Worm (Caenorhabditis elegans) whole organism, L4 larva: ENCODE results near the gene F11D11.6.

Experiments used
- D1046.2 ChIP-seq: fragments of 200-800 bp; sonication (Bioruptor generic); IDR thresholded peaks from 2 replicates; pipeline ENCODE4 v1.3.6; 2022; ENCODE audit warnings: missing genetic modification characterization, missing compliant biosample characterization
- F49E8.2 ChIP-seq: sonication (generic microtip); optimal IDR thresholded peaks from 2 replicates; lab custom pipeline; 2016; ENCODE audit warnings: missing compliant biosample characterization, mild to moderate bottlenecking, missing genetic modification characterization, borderline replicate concordance
- T20F7.1 ChIP-seq: fragments of 200-800 bp; sonication (Bioruptor generic); optimal IDR thresholded peaks from 2 replicates; lab custom pipeline; 2018; ENCODE audit warnings: mild to moderate bottlenecking, missing genetic modification characterization, missing compliant biosample characterization
- T26A8.4 ChIP-seq: fragments of 200-800 bp; sonication (Bioruptor generic); IDR thresholded peaks from 2 replicates; pipeline ENCODE4 v1.3.6; 2022; ENCODE audit warnings: missing genetic modification characterization, missing compliant biosample characterization
- Y48G9A.11 ChIP-seq: fragments of 200-800 bp; sonication (Bioruptor generic); IDR thresholded peaks from 2 replicates; pipeline ENCODE4 v1.3.6; 2022; ENCODE audit warnings: missing genetic modification reagents, missing genetic modification characterization, missing compliant biosample characterization
- Y5F2A.4 ChIP-seq: fragments of 200-800 bp; sonication (Bioruptor generic); optimal IDR thresholded peaks from 2 replicates; lab custom pipeline; 2018; ENCODE audit warnings: mild to moderate bottlenecking, missing genetic modification characterization, missing compliant biosample characterization
- ZK337.2 ChIP-seq: fragments of 200-800 bp; sonication (Bioruptor generic); IDR thresholded peaks from 2 replicates; pipeline ENCODE4 v1.3.6; 2022; ENCODE audit warnings: missing genetic modification reagents, missing genetic modification characterization, missing compliant biosample characterization
- aha-1 ChIP-seq: fragments of 150-350 bp; peaks from one replicate; lab custom pipeline; 2014; ENCODE audit warnings: missing biosample characterization, missing genetic modification characterization
- ama-1 ChIP-seq: fragments of 150-350 bp; optimal IDR thresholded peaks from 2 replicates; lab custom pipeline; 2014; ENCODE audit warnings: inconsistent platforms, mixed read lengths
- ceh-20 ChIP-seq: fragments of 200-800 bp; sonication (Bioruptor generic); IDR thresholded peaks from 2 replicates; pipeline ENCODE4 v1.3.6; 2022; ENCODE audit warnings: missing genetic modification reagents, missing genetic modification characterization, missing compliant biosample characterization
- ceh-44 ChIP-seq: fragments of 200-800 bp; sonication (Bioruptor generic); IDR thresholded peaks from 2 replicates; pipeline ENCODE4 v1.3.6; 2022; ENCODE audit warnings: missing genetic modification reagents, missing genetic modification characterization, missing compliant biosample characterization
- ceh-62 ChIP-seq: sonication (generic microtip); optimal IDR thresholded peaks from 2 replicates; lab custom pipeline; 2017; ENCODE audit warnings: missing biosample characterization, missing genetic modification characterization
- dmd-9 ChIP-seq: fragments of 200-800 bp; sonication (Bioruptor generic); IDR thresholded peaks from 2 replicates; pipeline ENCODE4 v1.3.6; 2022; ENCODE audit warnings: missing genetic modification reagents, missing genetic modification characterization, missing compliant biosample characterization
- duxl-1 ChIP-seq: sonication (generic microtip); optimal IDR thresholded peaks from 2 replicates; lab custom pipeline; 2016; ENCODE audit warnings: mild to moderate bottlenecking, missing genetic modification characterization, moderate library complexity, missing compliant biosample characterization; ENCODE audit not compliant: poor library complexity
- egl-43 ChIP-seq: fragments of 200-800 bp; sonication (Bioruptor generic); IDR thresholded peaks from 2 replicates; pipeline ENCODE4 v1.3.6; 2022; ENCODE audit warnings: missing genetic modification reagents, missing genetic modification characterization, missing compliant biosample characterization
- hif-1 ChIP-seq, 2 experiments: sonication (generic microtip); optimal IDR thresholded peaks; 2 replicates each; lab custom pipeline; 2016 to 2017; ENCODE audit warnings: missing compliant biosample characterization in 2 of 2, missing genetic modification characterization in 2 of 2, missing genetic modification reagents in 2 of 2, missing genotype in 2 of 2, mild to moderate bottlenecking in 1 of 2
- lin-13 ChIP-seq: fragments of 150-350 bp; optimal IDR thresholded peaks from 2 replicates; lab custom pipeline; 2014; ENCODE audit warnings: missing biosample characterization, missing genetic modification reagents, missing genetic modification characterization
- lin-29 ChIP-seq: fragments of 200-800 bp; sonication (Bioruptor generic); IDR thresholded peaks from 2 replicates; pipeline ENCODE4 v1.3.6; 2022; ENCODE audit warnings: missing genetic modification reagents, missing genetic modification characterization, missing compliant biosample characterization
- lin-38 ChIP-seq: fragments of 200-800 bp; sonication (Bioruptor generic); IDR thresholded peaks from 2 replicates; pipeline ENCODE4 v1.3.6; 2022; ENCODE audit warnings: missing genetic modification reagents, missing genetic modification characterization, missing compliant biosample characterization
- lsy-2 ChIP-seq, 2 experiments: fragments of 150-350 bp in 1 of 2; sonication (generic microtip) in 1 of 2; optimal IDR thresholded peaks; 2 replicates each; lab custom pipeline; 2014 to 2017; ENCODE audit warnings: missing biosample characterization in 2 of 2, missing genetic modification characterization in 2 of 2
- mdl-1 ChIP-seq, 2 experiments: fragments of 150-350 bp in 1 of 2; sonication (generic microtip) in 1 of 2; optimal IDR thresholded peaks; 2 replicates each; lab custom pipeline; 2014 to 2017; ENCODE audit warnings: missing biosample characterization in 2 of 2, missing genetic modification characterization in 2 of 2
- nhr-42 ChIP-seq: fragments of 200-800 bp; sonication (Bioruptor generic); IDR thresholded peaks from 2 replicates; pipeline ENCODE4 v1.3.6; 2022; ENCODE audit warnings: missing genetic modification characterization, missing compliant biosample characterization
- pha-4 ChIP-seq, 2 experiments: fragments of 150-350 bp in 1 of 2; fragments of 200-800 bp in 1 of 2; sonication (Bioruptor generic) in 1 of 2; IDR thresholded peaks in 1 of 2; optimal IDR thresholded peaks in 1 of 2; 2 replicates each; pipeline versions ENCODE4 v1.3.6 to Lab custom; 2014 to 2022; ENCODE audit warnings: missing genetic modification characterization in 2 of 2, missing genetic modification reagents in 2 of 2, missing biosample characterization in 1 of 2, missing compliant biosample characterization in 1 of 2
- pqm-1 ChIP-seq: sonication (generic microtip); optimal IDR thresholded peaks from 2 replicates; lab custom pipeline; 2017; ENCODE audit warnings: missing biosample characterization, missing genetic modification characterization
- rbr-2 ChIP-seq: sonication (generic microtip); optimal IDR thresholded peaks from 2 replicates; lab custom pipeline; 2016; ENCODE audit warnings: missing genotype, missing genetic modification characterization, missing compliant biosample characterization
- set-16 ChIP-seq: fragments of 200-800 bp; sonication (Bioruptor generic); IDR thresholded peaks from 2 replicates; pipeline ENCODE4 v1.3.6; 2022; ENCODE audit warnings: missing genetic modification reagents, missing genetic modification characterization, missing compliant biosample characterization
- spr-3 ChIP-seq: fragments of 200-800 bp; sonication (Bioruptor generic); optimal IDR thresholded peaks from 2 replicates; lab custom pipeline; 2018; ENCODE audit warnings: mild to moderate bottlenecking, missing genetic modification characterization, missing compliant biosample characterization
- tra-1 ChIP-seq: fragments of 200-800 bp; sonication (Bioruptor generic); IDR thresholded peaks from 2 replicates; pipeline ENCODE4 v1.3.6; 2022; ENCODE audit warnings: missing genetic modification reagents, missing genetic modification characterization, missing compliant biosample characterization
- unc-62 ChIP-seq, 3 experiments: fragments of 150-350 bp in 1 of 3; sonication (generic microtip); optimal IDR thresholded peaks in 2 of 3; peaks in 1 of 3; 1 replicate in 1 of 3; 2 replicates in 2 of 3; lab custom pipeline; 2014 to 2017; ENCODE audit warnings: missing biosample characterization in 3 of 3, missing genetic modification characterization in 3 of 3, missing genetic modification reagents in 3 of 3, missing genotype in 1 of 3
- zag-1 ChIP-seq: fragments of 150-350 bp; optimal IDR thresholded peaks from 2 replicates; lab custom pipeline; 2014; ENCODE audit warnings: missing biosample characterization, missing genetic modification characterization
- zip-11 ChIP-seq: fragments of 200-800 bp; sonication (Bioruptor generic); IDR thresholded peaks from 2 replicates; pipeline ENCODE4 v1.3.6; 2022; ENCODE audit warnings: missing genetic modification characterization, missing compliant biosample characterization
- ztf-7 ChIP-seq: fragments of 150-350 bp; optimal IDR thresholded peaks from 2 replicates; lab custom pipeline; 2014; ENCODE audit warnings: missing biosample characterization, missing genetic modification characterization

F11D11.6 gene

DNA sequence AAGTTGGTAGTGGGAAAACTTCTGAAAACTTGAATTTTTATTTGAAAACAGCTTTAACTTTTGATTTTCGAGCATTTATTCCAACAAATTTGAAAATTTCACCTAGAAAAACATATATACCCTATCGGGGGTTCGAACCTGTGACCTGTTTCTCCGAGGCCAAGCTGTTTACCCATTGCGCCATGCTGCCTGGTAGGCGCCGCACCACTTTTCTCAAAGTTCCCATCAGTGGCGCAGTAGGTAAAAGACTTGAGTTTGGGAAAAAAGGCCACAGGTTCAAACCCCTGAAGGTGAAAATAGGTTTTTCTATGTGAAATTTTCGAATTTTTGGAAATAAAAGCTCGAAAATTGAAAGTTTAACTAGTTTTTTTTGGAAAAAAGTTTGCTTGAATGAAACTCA lies 27.7 kb upstream of the F11D11.6 start (continued):
- TF ChIP-seq unc-62 (GFP tag; optimal IDR thresholded peaks at IDR 0.05 in 1 of 2; lab: Kevin White, UChicago) (peak in 1 of 2 experiments; percentile 41), unc-62 (tag; optimal IDR thresholded peaks at IDR 0.05; lab: Kevin White, UChicago) (no peak), Y5F2A.4 (GFP tag; lab: Kevin White, UChicago) (no peak), T26A8.4 (no peak), F49E8.2 (tag; lab: Kevin White, UChicago) (no peak), hif-1 (tag; optimal IDR thresholded peaks at IDR 0.05; lab: Kevin White, UChicago) (no peak), egl-43 (GFP tag; lab: Robert Waterston, UW) (0 out of 2 replicates have a peak, but pooled peaks have one; percentile 17), rbr-2 (tag; lab: Kevin White, UChicago) (no peak), ztf-7 (no peak), tra-1 (GFP tag; lab: Robert Waterston, UW) (0 out of 2 replicates have a peak, but pooled peaks have one; percentile 15)

DNA sequence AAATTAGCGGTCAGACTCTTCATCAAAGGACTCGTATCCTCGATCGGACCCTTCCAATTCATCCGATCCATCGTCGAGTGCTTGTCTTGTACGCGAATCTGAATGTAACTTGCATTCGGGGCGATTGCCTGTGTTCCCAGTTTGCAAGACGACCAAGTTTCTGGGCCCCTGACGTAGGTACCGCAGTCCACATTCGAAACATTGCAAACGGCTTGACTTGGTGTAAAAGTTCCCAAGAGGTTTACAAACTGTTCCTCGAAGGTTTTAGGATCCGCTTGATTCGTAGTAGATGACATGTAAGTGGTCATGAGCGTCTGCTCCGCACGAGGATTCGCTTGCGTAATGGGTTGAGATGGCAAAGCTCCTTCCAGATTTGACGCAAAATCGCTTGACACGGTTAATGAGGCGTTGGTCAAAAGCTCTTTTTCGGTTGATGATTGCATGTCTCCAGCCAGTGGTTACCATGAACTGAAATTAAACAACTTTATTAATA lies 23.4 kb upstream of the F11D11.6 start, which contains the start of gene Y17D7B.4:
Y17D7B.4 (minus strand) TSS at position 443 of the 493 bp plus-strand sequence.
- TF ChIP-seq duxl-1 = peak; percentile 57
- TF ChIP-seq lsy-2 (tag; optimal IDR thresholded peaks at IDR 0.05; lab: Kevin White, UChicago) = no peak
- no peak for TF ChIP-seq ZK337.2
- TF ChIP-seq hif-1 (tag; optimal IDR thresholded peaks at IDR 0.05; lab: Kevin White, UChicago) = no peak
- 0 out of 2 replicates have a peak, but pooled peaks have one; percentile 51 for TF ChIP-seq nhr-42 (GFP tag; lab: Robert Waterston, UW)
- TF ChIP-seq unc-62 (GFP tag; optimal IDR thresholded peaks at IDR 0.05 in 1 of 2; lab: Kevin White, UChicago) = peak in 1 of 2 experiments; percentile 66
- no peak for TF ChIP-seq unc-62 (tag; optimal IDR thresholded peaks at IDR 0.05; lab: Kevin White, UChicago)
- 0 out of 2 replicates have a peak, but pooled peaks have one; percentile 9 for TF ChIP-seq Y48G9A.11 (GFP tag; lab: Robert Waterston, UW)
- peak; percentile 95 for TF ChIP-seq aha-1 (tag; lab: Kevin White, UChicago)

DNA sequence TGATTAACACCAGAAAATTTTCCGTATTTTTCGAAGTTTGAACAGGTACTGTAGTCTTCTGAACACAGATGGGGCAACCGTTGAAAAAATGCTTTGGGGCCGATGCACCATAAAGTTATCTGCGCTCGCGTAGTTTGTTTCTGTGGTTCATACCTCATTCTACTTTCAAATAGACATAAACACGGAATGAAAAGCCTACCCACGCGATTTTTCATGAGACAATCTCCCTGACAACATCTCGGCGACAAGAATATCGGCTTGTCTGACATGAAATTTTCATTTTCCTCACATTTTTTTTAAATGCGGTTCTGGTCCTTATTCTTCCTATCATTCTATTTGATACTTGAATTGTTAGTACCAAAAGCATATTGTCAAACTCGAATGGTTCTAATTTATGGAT lies 19.8 kb upstream of the F11D11.6 start, which contains the start of gene clec-257:
clec-257 (plus strand) TSS at position 301 of the 400 bp plus-strand sequence.
- TF ChIP-seq ceh-62 (tag; lab: Kevin White, UChicago) = no peak
- TF ChIP-seq D1046.2 (GFP tag; lab: Robert Waterston, UW) = no peak
- no peak for TF ChIP-seq dmd-9
- no peak for TF ChIP-seq zag-1
- TF ChIP-seq T20F7.1 = no peak
- TF ChIP-seq ceh-44 = no peak
- TF ChIP-seq set-16 (GFP tag; lab: Robert Waterston, UW) = no peak
- no peak for TF ChIP-seq lin-38 (GFP tag; lab: Robert Waterston, UW)
- TF ChIP-seq lin-13 (GFP tag; lab: Kevin White, UChicago) = no peak
- TF ChIP-seq pqm-1 (tag; lab: Kevin White, UChicago) = no peak
- no peak for TF ChIP-seq ama-1 (lab: Kevin White, UChicago)
- TF ChIP-seq zip-11 (GFP tag; lab: Robert Waterston, UW) = no peak
- TF ChIP-seq ztf-7 = no peak
- no peak for TF ChIP-seq Y48G9A.11 (GFP tag; lab: Robert Waterston, UW)
- no peak for TF ChIP-seq pha-4 (GFP tag; IDR thresholded peaks at IDR 0.05; lab: Robert Waterston, UW)
- no peak for TF ChIP-seq pha-4 (tag; optimal IDR thresholded peaks at IDR 0.05; lab: Kevin White, UChicago)
- TF ChIP-seq nhr-42 (GFP tag; lab: Robert Waterston, UW) = no peak
- no peak for TF ChIP-seq lin-29 (GFP tag; lab: Robert Waterston, UW)
- no peak for TF ChIP-seq spr-3 (GFP tag; lab: Kevin White, UChicago)
- TF ChIP-seq ceh-20 (GFP tag; lab: Robert Waterston, UW) = no peak
- TF ChIP-seq Y5F2A.4 (GFP tag; lab: Kevin White, UChicago) = no peak

- peak in 1 of 2 experiments; percentile 90 for TF ChIP-seq unc-62 (GFP tag; optimal IDR thresholded peaks at IDR 0.05 in 1 of 2; lab: Kevin White, UChicago)
- no peak for TF ChIP-seq unc-62 (tag; optimal IDR thresholded peaks at IDR 0.05; lab: Kevin White, UChicago)
- no peak for TF ChIP-seq mdl-1 (tag; optimal IDR thresholded peaks at IDR 0.05; lab: Kevin White, UChicago)
- TF ChIP-seq aha-1 (tag; lab: Kevin White, UChicago) = peak; percentile 91
Measured at ce11 chrV:18771804-18772386, 19.0 kb upstream of the F11D11.6 start.
